Worm (Caenorhabditis elegans) whole organism, mixed stage, embryonic: ENCODE results near the gene aps-1.

ENCODE experiments used
- bed-3 ChIP-seq: fragments of 200-800 bp; sonication (Bioruptor generic); optimal IDR thresholded peaks from 3 replicates; lab custom pipeline; 2018; ENCODE audit warnings: mild to moderate bottlenecking, missing genetic modification characterization, moderate library complexity, missing compliant biosample characterization
- nhr-237 ChIP-seq: fragments of 150-350 bp; optimal IDR thresholded peaks from 2 replicates; lab custom pipeline; 2014; ENCODE audit warnings: missing biosample characterization, missing genetic modification characterization

DNA sequence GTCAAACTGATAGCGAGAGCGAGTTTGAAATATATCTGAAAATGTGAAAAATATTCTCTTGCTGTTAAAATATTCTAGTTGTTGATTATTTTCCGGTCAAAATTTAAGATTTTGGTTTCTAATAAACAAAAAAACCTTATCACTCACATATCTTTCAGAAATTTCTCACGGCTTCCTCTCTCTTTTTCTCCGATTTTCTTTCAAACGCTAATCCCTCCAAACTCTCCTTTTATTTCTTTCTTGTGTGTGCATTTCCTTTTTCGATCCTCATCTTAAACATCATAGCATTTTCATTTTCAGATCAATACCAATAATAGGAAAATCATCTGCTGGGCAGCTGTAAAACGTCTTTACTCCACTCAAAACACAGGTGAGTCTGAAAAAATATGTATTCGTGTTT is 14.5 kb upstream of the aps-1 start, which contains the start of gene fos-1:
- TF ChIP-seq bed-3 (no peak), nhr-237 (tag; lab: Kevin White, UChicago) (no peak)
